Fruit fly (Drosophila melanogaster) whole organism, embryonic: ENCODE measurements around the gene CG5181.

ENCODE experiments used
- Atf3 ChIP-seq: fragments of 200-800 bp; sonication (Bioruptor generic); optimal IDR thresholded peaks from 3 replicates; lab custom pipeline; 2016; ENCODE audit warnings: missing biosample characterization, missing genetic modification characterization
- Atf6 ChIP-seq: fragments of 200-800 bp; sonication (Bioruptor generic); IDR thresholded peaks from 2 replicates; pipeline ENCODE4 v1.3.6; 2022; ENCODE audit warnings: missing biosample characterization, missing genetic modification characterization
- B-H1 ChIP-seq: fragments of 200-800 bp; sonication (Bioruptor generic); IDR thresholded peaks from 3 replicates; pipeline ENCODE4 v1.3.6; 2022; ENCODE audit warnings: missing biosample characterization, missing genetic modification characterization
- CG10147 ChIP-seq: fragments of 200-800 bp; sonication (Bioruptor generic); optimal IDR thresholded peaks from 2 replicates; lab custom pipeline; 2019; ENCODE audit warnings: missing biosample characterization, mild to moderate bottlenecking, missing genetic modification characterization, moderate library complexity
- CG1024 ChIP-seq: fragments of 200-800 bp; sonication (Bioruptor generic); IDR thresholded peaks from 2 replicates; pipeline ENCODE4 v1.3.6; 2022; ENCODE audit warnings: missing biosample characterization, missing genetic modification characterization
- CG10565 ChIP-seq: fragments of 200-800 bp; sonication (Bioruptor generic); optimal IDR thresholded peaks from 3 replicates; lab custom pipeline; 2016; ENCODE audit warnings: missing biosample characterization, mild to moderate bottlenecking, missing genetic modification characterization
- CG11695 ChIP-seq: fragments of 200-800 bp; sonication (Bioruptor generic); IDR thresholded peaks from 3 replicates; pipeline ENCODE4 v1.3.6; 2022; ENCODE audit warnings: missing biosample characterization, missing genetic modification characterization
- CG12219 ChIP-seq: fragments of 200-800 bp; sonication (Bioruptor generic); optimal IDR thresholded peaks from 3 replicates; lab custom pipeline; 2018; ENCODE audit warnings: missing biosample characterization, mild to moderate bottlenecking, missing genetic modification characterization
- CG12299 ChIP-seq: fragments of 200-800 bp; sonication (Bioruptor generic); optimal IDR thresholded peaks from 2 replicates; lab custom pipeline; 2018; ENCODE audit warnings: missing biosample characterization, mild to moderate bottlenecking, missing genetic modification characterization
- CG15514 ChIP-seq: fragments of 200-800 bp; sonication (Bioruptor generic); optimal IDR thresholded peaks from 3 replicates; lab custom pipeline; 2017; ENCODE audit warnings: missing biosample characterization, missing genetic modification characterization, mild to moderate bottlenecking, moderate library complexity, missing genetic modification reagents
- CG17186 ChIP-seq: fragments of 200-800 bp; sonication (Bioruptor generic); optimal IDR thresholded peaks from 3 replicates; lab custom pipeline; 2017; ENCODE audit warnings: missing biosample characterization, missing genetic modification reagents, missing genetic modification characterization
- CG18011 ChIP-seq: fragments of 200-800 bp; sonication (Bioruptor generic); optimal IDR thresholded peaks from 2 replicates; lab custom pipeline; 2017; ENCODE audit warnings: missing biosample characterization, missing genetic modification characterization, mild to moderate bottlenecking, moderate library complexity, missing genotype
- CG2120 ChIP-seq: fragments of 200-800 bp; sonication (Bioruptor generic); optimal IDR thresholded peaks from 3 replicates; lab custom pipeline; 2016; ENCODE audit warnings: missing biosample characterization, missing genetic modification characterization
- CG30431 ChIP-seq: fragments of 200-800 bp; sonication (Bioruptor generic); optimal IDR thresholded peaks from 2 replicates; lab custom pipeline; 2017; ENCODE audit warnings: missing biosample characterization, missing genetic modification characterization
- CG31224 ChIP-seq: fragments of 200-800 bp; sonication (Bioruptor generic); IDR thresholded peaks from 2 replicates; pipeline ENCODE4 v1.3.6; 2022; ENCODE audit warnings: missing biosample characterization, missing genetic modification characterization
- CG5180 ChIP-seq: fragments of 200-800 bp; sonication (Bioruptor generic); optimal IDR thresholded peaks from 3 replicates; lab custom pipeline; 2017; ENCODE audit warnings: missing biosample characterization, missing genetic modification characterization, mild to moderate bottlenecking, moderate library complexity, missing genetic modification reagents
- CG6791 ChIP-seq: fragments of 200-800 bp; sonication (Bioruptor generic); IDR thresholded peaks from 3 replicates; pipeline ENCODE4 v1.3.6; 2022; ENCODE audit warnings: missing biosample characterization, missing genetic modification characterization; ENCODE audit not compliant: partially characterized antibody
- CG7556 ChIP-seq: fragments of 200-800 bp; sonication (Bioruptor generic); optimal IDR thresholded peaks from 2 replicates; lab custom pipeline; 2017; ENCODE audit warnings: missing biosample characterization, mild to moderate bottlenecking, missing genetic modification characterization
- CG8388 ChIP-seq: fragments of 200-800 bp; sonication (Bioruptor generic); optimal IDR thresholded peaks from 2 replicates; lab custom pipeline; 2019; ENCODE audit warnings: missing biosample characterization, mild to moderate bottlenecking, missing genetic modification characterization, moderate library complexity
- CTCF ChIP-seq: fragments of 200-800 bp; sonication (Bioruptor generic); optimal IDR thresholded peaks from 2 replicates; lab custom pipeline; 2017; ENCODE audit warnings: missing biosample characterization, mild to moderate bottlenecking, missing genetic modification characterization, moderate library complexity
- CrebB ChIP-seq: fragments of 200-800 bp; sonication (Bioruptor generic); optimal IDR thresholded peaks from 3 replicates; lab custom pipeline; 2018; ENCODE audit warnings: missing biosample characterization, mild to moderate bottlenecking, missing genetic modification characterization
- Dll ChIP-seq: fragments of 200-800 bp; sonication (Bioruptor generic); IDR thresholded peaks from 4 replicates; pipeline ENCODE4 v1.3.6; 2022; ENCODE audit warnings: missing biosample characterization, missing genetic modification characterization; ENCODE audit not compliant: partially characterized antibody
- HLH4C ChIP-seq: fragments of 200-800 bp; sonication (Bioruptor generic); IDR thresholded peaks from 3 replicates; pipeline ENCODE4 v1.3.6; 2022; ENCODE audit warnings: missing biosample characterization, missing genetic modification characterization; ENCODE audit not compliant: partially characterized antibody
- HLH54F ChIP-seq: fragments of 200-800 bp; sonication (Bioruptor generic); optimal IDR thresholded peaks from 3 replicates; lab custom pipeline; 2016; ENCODE audit warnings: missing biosample characterization, missing genetic modification characterization
- MBD-R2 ChIP-seq: fragments of 200-800 bp; sonication (Bioruptor generic); IDR thresholded peaks from 2 replicates; pipeline ENCODE4 v1.3.6; 2022; ENCODE audit warnings: missing biosample characterization, missing genetic modification characterization
- Mad ChIP-seq: fragments of 200-800 bp; sonication (Bioruptor generic); optimal IDR thresholded peaks from 2 replicates; lab custom pipeline; 2016; ENCODE audit warnings: missing biosample characterization, missing genetic modification characterization
- Nf-YA ChIP-seq: fragments of 200-800 bp; sonication (Bioruptor generic); IDR thresholded peaks from 2 replicates; pipeline ENCODE4 v1.3.6; 2022; ENCODE audit warnings: missing biosample characterization, missing genetic modification characterization
- Rx ChIP-seq: fragments of 200-800 bp; sonication (Bioruptor generic); IDR thresholded peaks from 2 replicates; pipeline ENCODE4 v1.3.6; 2022; ENCODE audit warnings: missing biosample characterization, missing genetic modification characterization
- Scr ChIP-seq: fragments of 200-800 bp; sonication (Bioruptor generic); IDR thresholded peaks from 2 replicates; pipeline ENCODE4 v1.3.6; 2022; ENCODE audit warnings: missing biosample characterization, missing genetic modification characterization; ENCODE audit not compliant: partially characterized antibody
- Side ChIP-seq: fragments of 200-800 bp; sonication (Bioruptor generic); optimal IDR thresholded peaks from 2 replicates; lab custom pipeline; 2016; ENCODE audit warnings: missing biosample characterization, missing genetic modification characterization
- ase ChIP-seq: fragments of 200-800 bp; sonication (Bioruptor generic); IDR thresholded peaks from 3 replicates; pipeline ENCODE4 v1.3.6; 2022; ENCODE audit warnings: missing biosample characterization, missing genetic modification characterization
- btn ChIP-seq: fragments of 200-800 bp; sonication (Bioruptor generic); optimal IDR thresholded peaks from 2 replicates; lab custom pipeline; 2016; ENCODE audit warnings: missing biosample characterization, missing genetic modification characterization
- dmrt99B ChIP-seq: fragments of 200-800 bp; sonication (Bioruptor generic); optimal IDR thresholded peaks from 2 replicates; lab custom pipeline; 2018; ENCODE audit warnings: missing biosample characterization, mild to moderate bottlenecking, missing genetic modification characterization, moderate library complexity
- dysf ChIP-seq: fragments of 200-800 bp; sonication (Bioruptor generic); IDR thresholded peaks from 3 replicates; pipeline ENCODE4 v1.3.6; 2022; ENCODE audit warnings: missing biosample characterization, missing genetic modification characterization
- fd3F ChIP-seq: fragments of 200-800 bp; sonication (Bioruptor generic); optimal IDR thresholded peaks from 2 replicates; lab custom pipeline; 2018; ENCODE audit warnings: missing biosample characterization, mild to moderate bottlenecking, missing genetic modification characterization, moderate library complexity
- fu2 ChIP-seq: fragments of 200-800 bp; sonication (Bioruptor generic); optimal IDR thresholded peaks from 2 replicates; lab custom pipeline; 2016; ENCODE audit warnings: missing biosample characterization, missing genetic modification characterization
- gce ChIP-seq: fragments of 200-800 bp; sonication (Bioruptor generic); IDR thresholded peaks from 3 replicates; pipeline ENCODE4 v1.3.6; 2022; ENCODE audit warnings: missing biosample characterization, missing genetic modification characterization
- gem ChIP-seq: fragments of 200-800 bp; sonication (Bioruptor generic); optimal IDR thresholded peaks from 2 replicates; lab custom pipeline; 2019; ENCODE audit warnings: missing biosample characterization, mild to moderate bottlenecking, missing genetic modification characterization, moderate library complexity
- gsb-n ChIP-seq: fragments of 200-800 bp; sonication (Bioruptor generic); optimal IDR thresholded peaks from 3 replicates; lab custom pipeline; 2018; ENCODE audit warnings: missing biosample characterization, mild to moderate bottlenecking, missing genetic modification characterization
- mld ChIP-seq: fragments of 200-800 bp; sonication (Bioruptor generic); IDR thresholded peaks from 3 replicates; pipeline ENCODE4 v1.3.6; 2022; ENCODE audit warnings: missing biosample characterization, missing genetic modification characterization; ENCODE audit not compliant: partially characterized antibody
- peb ChIP-seq: fragments of 200-800 bp; sonication (Bioruptor generic); IDR thresholded peaks from 2 replicates; pipeline ENCODE4 v1.3.6; 2022; ENCODE audit warnings: missing biosample characterization, missing genetic modification characterization
- pita ChIP-seq: fragments of 200-800 bp; sonication (Bioruptor generic); optimal IDR thresholded peaks from 2 replicates; lab custom pipeline; 2017; ENCODE audit warnings: missing biosample characterization, mild to moderate bottlenecking, missing genetic modification characterization
- sd ChIP-seq: fragments of 200-800 bp; sonication (Bioruptor generic); optimal IDR thresholded peaks from 3 replicates; lab custom pipeline; 2018; ENCODE audit warnings: missing biosample characterization, mild to moderate bottlenecking, missing genetic modification characterization, moderate library complexity
- shn ChIP-seq: fragments of 200-800 bp; sonication (Bioruptor generic); optimal IDR thresholded peaks from 3 replicates; lab custom pipeline; 2016; ENCODE audit warnings: missing biosample characterization, missing genetic modification characterization
- tio ChIP-seq: fragments of 200-800 bp; sonication (Bioruptor generic); optimal IDR thresholded peaks from 2 replicates; lab custom pipeline; 2017; ENCODE audit warnings: missing biosample characterization, missing genetic modification characterization, inconsistent platforms
- twi ChIP-seq: fragments of 200-800 bp; optimal IDR thresholded peaks from 2 replicates; lab custom pipeline; 2019; ENCODE audit warnings: missing biosample characterization, mild to moderate bottlenecking, missing genetic modification characterization, moderate library complexity
- vfl ChIP-seq: fragments of 200-800 bp; sonication (Bioruptor generic); optimal IDR thresholded peaks from 2 replicates; lab custom pipeline; 2016; ENCODE audit warnings: missing biosample characterization, missing genetic modification characterization
- wek ChIP-seq: fragments of 200-800 bp; sonication (Bioruptor generic); optimal IDR thresholded peaks from 3 replicates; lab custom pipeline; 2018; ENCODE audit warnings: missing biosample characterization, mild to moderate bottlenecking, missing genetic modification characterization, moderate library complexity
- z ChIP-seq: fragments of 200-800 bp; sonication (Bioruptor generic); IDR thresholded peaks from 3 replicates; pipeline ENCODE4 v1.3.6; 2022; ENCODE audit warnings: missing biosample characterization, missing genetic modification characterization

Gene CG5181

DNA sequence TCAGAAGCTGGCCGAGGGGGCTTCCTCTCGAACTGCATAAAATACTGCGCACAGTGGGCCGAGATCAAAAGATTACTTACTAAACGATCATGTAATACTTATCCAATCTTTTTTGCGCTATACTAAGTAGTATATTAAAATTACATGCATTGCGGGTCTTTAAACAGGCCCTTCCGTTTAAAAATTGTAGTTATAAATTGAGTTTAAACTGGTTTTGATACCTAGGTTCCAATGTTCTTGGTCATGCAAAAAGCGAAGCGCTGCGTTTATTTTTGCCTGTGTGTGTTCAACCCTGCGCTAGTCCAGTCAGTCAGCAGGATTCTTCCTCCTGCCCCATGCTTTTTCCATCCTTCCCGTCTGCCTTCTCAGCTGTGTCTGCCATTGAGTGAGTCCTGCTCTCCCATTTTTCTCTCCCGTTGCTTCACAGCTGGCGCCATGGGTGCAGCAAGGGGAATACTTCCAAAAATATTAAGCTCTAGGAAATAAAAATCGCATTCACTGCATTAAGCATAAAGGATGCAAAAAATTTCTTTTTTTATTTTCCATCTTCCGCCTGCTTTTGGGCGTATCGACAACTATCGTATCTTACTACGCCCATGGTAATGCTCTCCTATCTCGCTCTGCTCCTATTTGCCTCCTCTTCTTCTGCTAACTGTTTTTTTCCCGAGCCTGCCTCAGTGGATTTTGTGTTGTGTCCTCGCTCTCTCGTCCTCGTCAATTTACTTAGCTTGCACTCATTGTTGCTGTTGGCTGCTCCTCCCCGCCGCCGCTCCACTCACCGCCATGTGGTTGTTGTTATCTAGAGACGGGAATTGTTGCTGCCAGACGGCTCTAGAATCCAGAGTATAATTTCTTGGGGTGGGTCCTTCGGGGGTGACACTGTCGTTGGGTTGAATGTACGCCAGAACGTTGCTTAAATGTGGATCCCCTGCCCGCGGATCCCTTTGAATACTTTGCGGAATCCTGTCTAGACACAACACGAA is 11.0 kb upstream of the CG5181 start (continued):
- TF ChIP-seq fd3F (peak; percentile 55), z (no peak), wek (GFP tag; lab: Kevin White, UChicago) (no peak), fu2 (GFP tag; lab: Kevin White, UChicago) (peak; percentile 65), CTCF (no peak), CG11695 (GFP tag; lab: Robert Waterston, UW) (peak; percentile 73), Nf-YA (GFP tag; lab: Robert Waterston, UW) (peak; percentile 60), btn (GFP tag; lab: Kevin White, UChicago) (peak; percentile 7), CG5180 (GFP tag; lab: Kevin White, UChicago) (no peak), CG12219 (GFP tag; lab: Kevin White, UChicago) (peak; percentile 30), CG18011 (GFP tag; lab: Kevin White, UChicago) (no peak), CG8388 (GFP tag; lab: Kevin White, UChicago) (no peak), MBD-R2 (peak; percentile 42; the same call in 1 of the 2 replicates), CG10147 (peak; percentile 70), dmrt99B (tag; lab: Kevin White, UChicago) (peak; percentile 56), CG7556 (GFP tag; lab: Kevin White, UChicago) (peak; percentile 78), Mad (no peak), Atf3 (GFP tag; lab: Kevin White, UChicago) (peak; percentile 7), tio (GFP tag; lab: Kevin White, UChicago) (peak; percentile 37), gem (tag; lab: Kevin White, UChicago) (peak; percentile 74), Scr (GFP tag; lab: Robert Waterston, UW) (no peak), Atf6 (GFP tag; lab: Robert Waterston, UW) (peak; percentile 61), gce (GFP tag; lab: Robert Waterston, UW) (no peak), Rx (GFP tag; lab: Robert Waterston, UW) (peak; percentile 59), CrebB (tag; lab: Kevin White, UChicago) (peak; percentile 47), Dll (GFP tag; lab: Robert Waterston, UW) (no peak), CG12299 (tag; lab: Kevin White, UChicago) (no peak), CG31224 (peak; percentile 65), vfl (GFP tag; lab: Kevin White, UChicago) (peak; percentile 55), peb (GFP tag; lab: Robert Waterston, UW) (no peak), gsb-n (tag; lab: Kevin White, UChicago) (peak; percentile 11), ase (GFP tag; lab: Robert Waterston, UW) (0 out of 3 replicates have a peak, but pooled peaks have one; percentile 13), CG1024 (GFP tag; lab: Robert Waterston, UW) (no peak), mld (GFP tag; lab: Robert Waterston, UW) (no peak), Side (GFP tag; lab: Kevin White, UChicago) (peak; percentile 62), HLH4C (GFP tag; lab: Robert Waterston, UW) (no peak), pita (no peak), dysf (GFP tag; lab: Robert Waterston, UW) (peak; percentile 84), shn (GFP tag; lab: Kevin White, UChicago) (peak; percentile 79), sd (tag; lab: Kevin White, UChicago) (no peak), B-H1 (no peak; the same call in 2 of the 3 replicates), CG30431 (GFP tag; lab: Kevin White, UChicago) (no peak), HLH54F (peak; percentile 81), CG15514 (GFP tag; lab: Kevin White, UChicago) (peak; percentile 62), twi (tag; lab: Kevin White, UChicago) (no peak), CG10565 (GFP tag; lab: Kevin White, UChicago) (no peak), CG17186 (GFP tag; lab: Kevin White, UChicago) (no peak), CG6791 (GFP tag; lab: Robert Waterston, UW) (no peak; the same call in 2 of the 3 replicates), CG2120 (peak; percentile 94)
